Worm (Caenorhabditis elegans) whole organism, early embryonic: ENCODE results near the gene F55B11.5.

ENCODE experiments used
- ama-1 ChIP-seq: fragments of 150-350 bp; optimal IDR thresholded peaks from 2 replicates; lab custom pipeline; 2014
- ceh-13 ChIP-seq: fragments of 200-800 bp; sonication (Bioruptor generic); optimal IDR thresholded peaks from 2 replicates; lab custom pipeline; 2018; ENCODE audit warnings: mild to moderate bottlenecking, missing genetic modification characterization, missing compliant biosample characterization
- flt-1 ChIP-seq: fragments of 200-800 bp; sonication (Bioruptor generic); IDR thresholded peaks from 2 replicates; pipeline ENCODE4 v1.3.6; 2022; ENCODE audit warnings: missing genetic modification characterization, missing compliant biosample characterization
- hmbx-1 ChIP-seq: sonication (generic microtip); optimal IDR thresholded peaks from 2 replicates; lab custom pipeline; 2016; ENCODE audit warnings: mild to moderate bottlenecking, missing genetic modification characterization, missing compliant biosample characterization
- hmg-4 ChIP-seq: fragments of 200-800 bp; sonication (Bioruptor generic); optimal IDR thresholded peaks from 2 replicates; lab custom pipeline; 2018; ENCODE audit warnings: mild to moderate bottlenecking, missing genetic modification characterization, missing compliant biosample characterization
- scrt-1 ChIP-seq: fragments of 200-800 bp; sonication (Bioruptor generic); IDR thresholded peaks from 2 replicates; pipeline ENCODE4 v1.3.6; 2022; ENCODE audit warnings: missing genetic modification characterization, missing compliant biosample characterization
- tbx-11 ChIP-seq: fragments of 200-800 bp; sonication (Bioruptor generic); IDR thresholded peaks from 2 replicates; pipeline ENCODE4 v1.3.6; 2022; ENCODE audit warnings: missing genetic modification characterization, missing compliant biosample characterization

DNA sequence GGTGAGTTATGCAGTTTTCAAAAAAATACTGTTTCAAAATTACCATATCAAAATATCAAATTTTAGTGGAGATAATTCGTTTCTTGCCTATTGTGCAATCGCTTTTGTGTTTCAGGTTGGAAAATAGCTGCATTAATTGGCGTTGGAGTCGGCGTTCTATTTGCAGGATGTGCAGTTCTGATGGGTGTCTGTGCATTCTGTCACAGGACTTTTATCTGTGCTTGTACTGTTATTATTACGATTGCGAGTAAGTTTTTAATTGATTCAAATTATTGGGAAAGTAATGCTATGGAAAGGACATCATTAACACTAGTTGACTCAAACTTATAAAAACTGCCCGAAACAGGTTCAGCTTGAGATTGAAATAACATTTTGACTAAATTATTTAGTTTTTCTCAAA, 32.7 kb upstream of the F55B11.5 start:
- TF ChIP-seq tbx-11 (GFP tag; lab: Robert Waterston, UW), result no peak
- TF ChIP-seq flt-1 (GFP tag; lab: Robert Waterston, UW), result no peak
- no peak for TF ChIP-seq scrt-1
- TF ChIP-seq ama-1 (lab: Kevin White, UChicago), result no peak
- TF ChIP-seq hmg-4 (GFP tag; lab: Kevin White, UChicago), result no peak
- TF ChIP-seq ceh-13 (GFP tag; lab: Kevin White, UChicago), result no peak
- no peak for TF ChIP-seq hmbx-1 (tag; lab: Kevin White, UChicago)
